Worm (Caenorhabditis elegans) whole organism, late embryonic: Measurements from ENCODE around the gene C53C11.2.

Source experiments
- C08G9.2 ChIP-seq: sonication (generic microtip); optimal IDR thresholded peaks from 2 replicates; lab custom pipeline; 2016; ENCODE audit warnings: mild to moderate bottlenecking, missing genetic modification characterization, moderate library complexity, missing compliant biosample characterization
- F13H6.1 ChIP-seq: sonication (generic microtip); optimal IDR thresholded peaks from 2 replicates; lab custom pipeline; 2016; ENCODE audit warnings: missing genetic modification characterization, missing compliant biosample characterization
- ahr-1 ChIP-seq: sonication (generic microtip); optimal IDR thresholded peaks from 2 replicates; lab custom pipeline; 2016; ENCODE audit warnings: missing genetic modification characterization, missing compliant biosample characterization
- ceh-14 ChIP-seq: sonication (generic microtip); optimal IDR thresholded peaks from 2 replicates; lab custom pipeline; 2016; ENCODE audit warnings: missing genotype, missing genetic modification characterization, missing compliant biosample characterization
- ceh-19 ChIP-seq: fragments of 200-800 bp; sonication (Bioruptor generic); optimal IDR thresholded peaks from 2 replicates; lab custom pipeline; 2018; ENCODE audit warnings: mild to moderate bottlenecking, missing genetic modification characterization, missing compliant biosample characterization
- ceh-2 ChIP-seq: sonication (generic microtip); optimal IDR thresholded peaks from 2 replicates; lab custom pipeline; 2016; ENCODE audit warnings: missing genotype, missing genetic modification characterization, missing compliant biosample characterization
- ceh-22 ChIP-seq: sonication (generic microtip); optimal IDR thresholded peaks from 2 replicates; lab custom pipeline; 2017; ENCODE audit warnings: missing biosample characterization, missing genetic modification characterization
- ceh-24 ChIP-seq: sonication (generic microtip); optimal IDR thresholded peaks from 2 replicates; lab custom pipeline; 2016; ENCODE audit warnings: mild to moderate bottlenecking, missing genetic modification characterization, missing compliant biosample characterization
- ceh-30 ChIP-seq: fragments of 150-350 bp; optimal IDR thresholded peaks from 2 replicates; lab custom pipeline; 2014; ENCODE audit warnings: missing biosample characterization, missing genetic modification characterization
- ceh-31 ChIP-seq: sonication (generic microtip); optimal IDR thresholded peaks from 2 replicates; lab custom pipeline; 2016; ENCODE audit warnings: missing genetic modification characterization, missing compliant biosample characterization
- ceh-34 ChIP-seq: sonication (generic microtip); optimal IDR thresholded peaks from 2 replicates; lab custom pipeline; 2016; ENCODE audit warnings: mild to moderate bottlenecking, missing genetic modification characterization, missing compliant biosample characterization
- ceh-6 ChIP-seq: fragments of 200-800 bp; sonication (Bioruptor generic); optimal IDR thresholded peaks from 2 replicates; lab custom pipeline; 2018; ENCODE audit warnings: mild to moderate bottlenecking, missing genetic modification characterization, missing compliant biosample characterization
- che-1 ChIP-seq: sonication (generic microtip); optimal IDR thresholded peaks from 2 replicates; lab custom pipeline; 2016; ENCODE audit warnings: mild to moderate bottlenecking, missing genetic modification characterization, missing compliant biosample characterization
- dmd-4 ChIP-seq: sonication (generic microtip); optimal IDR thresholded peaks from 2 replicates; lab custom pipeline; 2016; ENCODE audit warnings: borderline replicate concordance, missing genetic modification characterization, missing compliant biosample characterization
- dve-1 ChIP-seq: sonication (generic microtip); optimal IDR thresholded peaks from 2 replicates; lab custom pipeline; 2017; ENCODE audit warnings: antibody characterized with exemption, mild to moderate bottlenecking, missing genetic modification characterization, missing compliant biosample characterization
- elt-4 ChIP-seq: sonication (generic microtip); optimal IDR thresholded peaks from 2 replicates; lab custom pipeline; 2016; ENCODE audit warnings: missing genetic modification characterization, missing compliant biosample characterization
- ets-4 ChIP-seq: sonication (generic microtip); optimal IDR thresholded peaks from 2 replicates; lab custom pipeline; 2016; ENCODE audit warnings: missing genetic modification characterization, missing compliant biosample characterization
- fkh-10 ChIP-seq: fragments of 150-350 bp; optimal IDR thresholded peaks from 2 replicates; lab custom pipeline; 2014; ENCODE audit warnings: missing biosample characterization, missing genetic modification reagents, missing genetic modification characterization
- gmeb-2 ChIP-seq: sonication (generic microtip); optimal IDR thresholded peaks from 2 replicates; lab custom pipeline; 2016; ENCODE audit warnings: missing genetic modification characterization, inconsistent platforms, missing compliant biosample characterization
- hlh-30 ChIP-seq: sonication (generic microtip); optimal IDR thresholded peaks from 2 replicates; lab custom pipeline; 2017; ENCODE audit warnings: antibody characterized with exemption, missing genetic modification characterization, missing compliant biosample characterization; ENCODE audit not compliant: insufficient read depth
- hlh-6 ChIP-seq: sonication (generic microtip); optimal IDR thresholded peaks from 2 replicates; lab custom pipeline; 2016; ENCODE audit warnings: missing genotype, missing genetic modification characterization, missing compliant biosample characterization
- lin-11 ChIP-seq: fragments of 200-800 bp; sonication (Bioruptor generic); optimal IDR thresholded peaks from 2 replicates; lab custom pipeline; 2018; ENCODE audit warnings: mild to moderate bottlenecking, missing genetic modification characterization, missing compliant biosample characterization
- madf-2 ChIP-seq: sonication (generic microtip); optimal IDR thresholded peaks from 2 replicates; lab custom pipeline; 2017; ENCODE audit warnings: missing genetic modification characterization, missing compliant biosample characterization
- mec-3 ChIP-seq: sonication (generic microtip); optimal IDR thresholded peaks from 2 replicates; lab custom pipeline; 2016; ENCODE audit warnings: borderline replicate concordance, missing genetic modification characterization, missing compliant biosample characterization
- nhr-11 ChIP-seq: fragments of 150-350 bp; optimal IDR thresholded peaks from 2 replicates; lab custom pipeline; 2014; ENCODE audit warnings: missing biosample characterization, missing genetic modification characterization
- nhr-232 ChIP-seq: sonication (generic microtip); optimal IDR thresholded peaks from 2 replicates; lab custom pipeline; 2016; ENCODE audit warnings: missing genetic modification characterization, missing compliant biosample characterization
- odd-2 ChIP-seq: sonication (generic microtip); optimal IDR thresholded peaks from 2 replicates; lab custom pipeline; 2017; ENCODE audit warnings: antibody characterized with exemption, mild to moderate bottlenecking, missing genetic modification characterization, missing compliant biosample characterization
- pat-9 ChIP-seq: fragments of 200-800 bp; sonication (Bioruptor generic); optimal IDR thresholded peaks from 2 replicates; lab custom pipeline; 2018; ENCODE audit warnings: mild to moderate bottlenecking, missing genetic modification characterization, moderate library complexity, missing compliant biosample characterization
- pros-1 ChIP-seq: fragments of 150-350 bp; optimal IDR thresholded peaks from 2 replicates; lab custom pipeline; 2014; ENCODE audit warnings: missing biosample characterization, missing genetic modification reagents, missing genetic modification characterization
- ref-2 ChIP-seq: sonication (generic microtip); optimal IDR thresholded peaks from 2 replicates; lab custom pipeline; 2016; ENCODE audit warnings: missing genetic modification characterization, missing compliant biosample characterization
- sdc-2 ChIP-seq: sonication (generic microtip); optimal IDR thresholded peaks from 2 replicates; lab custom pipeline; 2016; ENCODE audit warnings: missing genotype, missing genetic modification characterization, missing compliant biosample characterization
- sox-4 ChIP-seq: sonication (generic microtip); optimal IDR thresholded peaks from 2 replicates; lab custom pipeline; 2017; ENCODE audit warnings: mild to moderate bottlenecking, missing genetic modification characterization, inconsistent platforms, missing compliant biosample characterization
- syd-9 ChIP-seq: sonication (generic microtip); optimal IDR thresholded peaks from 2 replicates; lab custom pipeline; 2016; ENCODE audit warnings: mild to moderate bottlenecking, missing genetic modification characterization, moderate library complexity, missing compliant biosample characterization
- tbx-2 ChIP-seq: sonication (generic microtip); optimal IDR thresholded peaks from 2 replicates; lab custom pipeline; 2016; ENCODE audit warnings: missing genetic modification characterization, missing compliant biosample characterization
- ttx-3 ChIP-seq: sonication (generic microtip); optimal IDR thresholded peaks from 2 replicates; lab custom pipeline; 2016; ENCODE audit warnings: missing genetic modification reagents, missing genetic modification characterization, missing compliant biosample characterization
- unc-3 ChIP-seq, 2 experiments: fragments of 200-800 bp in 1 of 2; sonication (Bioruptor generic) in 1 of 2; sonication (generic microtip) in 1 of 2; conservative IDR thresholded peaks in 1 of 2; optimal IDR thresholded peaks in 1 of 2; 2 replicates each; pipeline versions ENCODE4 v1.3.6 to Lab custom; 2016 to 2022; ENCODE audit warnings: missing compliant biosample characterization in 2 of 2, missing genetic modification characterization in 2 of 2, missing genetic modification reagents in 1 of 2
- zip-5 ChIP-seq: sonication (generic microtip); optimal IDR thresholded peaks from 2 replicates; lab custom pipeline; 2016; ENCODE audit warnings: missing genetic modification characterization, missing compliant biosample characterization

Gene C53C11.2

DNA sequence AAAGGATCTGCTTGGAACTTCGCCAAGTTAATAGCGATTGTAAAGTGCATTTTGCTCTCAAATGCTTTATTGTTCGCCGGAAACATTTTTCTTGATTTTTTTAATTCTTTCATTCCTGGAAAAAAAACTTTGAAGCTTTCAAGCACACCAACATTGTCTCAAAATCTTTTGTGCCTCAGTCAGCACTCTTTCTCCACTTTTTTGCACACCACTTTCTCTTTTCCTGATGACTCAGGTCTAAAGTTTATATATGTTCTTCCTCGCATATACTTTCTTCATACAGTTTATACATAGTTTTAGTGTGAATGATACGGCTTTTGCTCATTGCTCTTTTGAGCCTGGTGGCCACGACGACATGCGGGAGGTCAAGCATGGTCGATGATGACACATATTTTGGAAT lies 2.7 kb upstream of the C53C11.2 start, which contains the start of gene C53C11.5 (continued):
- no peak for TF ChIP-seq ceh-22 (tag; lab: Kevin White, UChicago)

DNA sequence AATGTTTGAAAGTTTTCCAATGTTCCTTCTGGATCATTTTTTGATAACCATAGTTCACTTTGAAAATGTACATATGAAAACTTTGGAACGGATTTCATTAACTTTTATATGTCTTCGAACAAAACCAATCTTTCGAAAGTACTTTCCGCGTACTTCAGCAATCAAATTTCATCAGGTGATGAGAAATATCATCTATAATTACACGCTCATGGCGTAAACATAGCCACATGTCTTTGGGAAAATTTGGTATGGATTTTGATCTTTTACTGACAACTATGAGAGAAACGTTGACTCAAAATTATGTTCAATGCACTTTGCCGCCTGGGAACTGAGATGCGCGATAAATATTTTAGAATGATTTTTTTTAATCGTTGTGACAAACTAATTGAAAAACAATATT lies 2.5 kb downstream of the C53C11.2 start:
- TF ChIP-seq dmd-4 (tag; lab: Kevin White, UChicago) (no peak), ahr-1 (tag; lab: Kevin White, UChicago) (no peak), ceh-34 (tag; lab: Kevin White, UChicago) (no peak), odd-2 (no peak), F13H6.1 (tag; lab: Kevin White, UChicago) (no peak), zip-5 (no peak), ceh-30 (tag; lab: Kevin White, UChicago) (no peak), ref-2 (tag; lab: Kevin White, UChicago) (no peak), ceh-2 (tag; lab: Kevin White, UChicago) (no peak), sox-4 (tag; lab: Kevin White, UChicago) (no peak), hlh-6 (tag; lab: Kevin White, UChicago) (no peak), ttx-3 (tag; lab: Kevin White, UChicago) (no peak), ceh-19 (GFP tag; lab: Kevin White, UChicago) (no peak), nhr-11 (tag; lab: Kevin White, UChicago) (no peak), pat-9 (tag; lab: Kevin White, UChicago) (no peak), lin-11 (tag; lab: Kevin White, UChicago) (no peak), fkh-10 (no peak)
- TF ChIP-seq, all 69 proteins: peak for 0

DNA sequence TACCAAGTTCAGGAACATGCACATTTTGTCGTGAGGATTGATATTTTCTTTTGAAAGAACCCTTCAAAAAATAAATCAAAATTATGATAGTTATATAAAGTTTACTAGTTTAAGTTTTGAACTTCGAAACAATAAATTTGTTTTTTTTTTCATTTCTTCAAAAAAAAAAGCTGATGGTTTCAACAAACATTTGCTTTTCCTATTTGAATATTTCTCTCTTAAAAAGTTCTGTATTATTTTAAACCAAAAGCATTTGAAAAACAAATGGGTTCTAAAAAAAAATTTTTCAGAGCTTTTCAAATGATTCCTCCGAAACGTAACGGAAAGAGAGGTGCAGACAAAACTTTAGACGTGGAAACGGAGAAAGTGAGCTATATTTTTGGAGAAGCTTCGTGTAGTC lies 4.0 kb downstream of the C53C11.2 start, which contains the start of gene C53C11.1:
Gene C53C11.1 (plus strand): TSS at position 301 of the 400 bp plus-strand sequence.
- TF ChIP-seq sdc-2 (tag; lab: Kevin White, UChicago) (no peak), hlh-30 (tag; lab: Kevin White, UChicago) (no peak), pros-1 (tag; lab: Kevin White, UChicago) (no peak), ceh-14 (tag; lab: Kevin White, UChicago) (no peak), ceh-31 (no peak), tbx-2 (tag; lab: Kevin White, UChicago) (no peak), lin-11 (tag; lab: Kevin White, UChicago) (no peak), C08G9.2 (tag; lab: Kevin White, UChicago) (no peak), dve-1 (tag; lab: Kevin White, UChicago) (no peak), fkh-10 (no peak), gmeb-2 (tag; lab: Kevin White, UChicago) (no peak), ets-4 (tag; lab: Kevin White, UChicago) (no peak), ceh-6 (GFP tag; lab: Kevin White, UChicago) (no peak), mec-3 (tag; lab: Kevin White, UChicago) (no peak), hlh-6 (tag; lab: Kevin White, UChicago) (no peak), ceh-30 (tag; lab: Kevin White, UChicago) (no peak), ceh-24 (tag; lab: Kevin White, UChicago) (no peak), ceh-22 (tag; lab: Kevin White, UChicago) (no peak)

DNA sequence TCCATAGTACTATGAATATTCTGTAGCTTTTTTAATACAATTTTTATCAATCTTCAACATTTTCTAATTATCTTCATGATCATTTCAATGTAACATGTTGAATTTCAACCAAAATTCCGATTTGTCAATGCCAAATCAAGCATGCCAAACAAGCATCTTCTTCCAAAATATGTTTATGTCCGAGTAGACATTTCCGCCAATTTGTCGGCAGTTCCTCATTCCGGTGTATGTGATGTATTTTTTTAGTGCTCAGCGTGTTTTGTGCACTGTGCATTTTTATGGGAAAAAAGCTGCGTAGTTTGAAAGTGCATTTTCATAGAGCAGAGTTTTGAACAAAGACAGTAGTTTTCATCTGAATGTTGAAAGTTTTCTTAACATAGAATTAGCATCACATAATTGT lies 13.0 kb downstream of the C53C11.2 start:
- no peak for TF ChIP-seq ceh-2 (tag; lab: Kevin White, UChicago)
- TF ChIP-seq nhr-232 = no peak
- no peak for TF ChIP-seq elt-4 (tag; lab: Kevin White, UChicago)
- no peak for TF ChIP-seq F13H6.1 (tag; lab: Kevin White, UChicago)
- no peak for TF ChIP-seq dve-1 (tag; lab: Kevin White, UChicago)
- no peak for TF ChIP-seq nhr-11 (tag; lab: Kevin White, UChicago)
- TF ChIP-seq unc-3 (GFP tag; conservative IDR thresholded peaks at IDR 0.05; lab: Robert Waterston, UW) = no peak
- no peak for TF ChIP-seq unc-3 (tag; optimal IDR thresholded peaks at IDR 0.05; lab: Kevin White, UChicago)
- no peak for TF ChIP-seq madf-2
- no peak for TF ChIP-seq syd-9 (tag; lab: Kevin White, UChicago)
- no peak for TF ChIP-seq che-1 (tag; lab: Kevin White, UChicago)
- no peak for TF ChIP-seq ets-4 (tag; lab: Kevin White, UChicago)
- no peak for TF ChIP-seq ref-2 (tag; lab: Kevin White, UChicago)
